Fruit fly (Drosophila melanogaster) whole organism, wandering third instar larva: Measurements from ENCODE around the gene CG34296.

ENCODE experiments used
- Abd-B ChIP-seq: fragments of >200 bp; optimal IDR thresholded peaks from 2 replicates; lab custom pipeline; 2017; ENCODE audit warnings: missing biosample characterization, missing genetic modification characterization
- CG32264 ChIP-seq: fragments of 200-800 bp; sonication (Bioruptor generic); optimal IDR thresholded peaks from 2 replicates; lab custom pipeline; 2016; ENCODE audit warnings: missing biosample characterization, missing genetic modification characterization
- CG9705 ChIP-seq: fragments of 200-800 bp; sonication (Bioruptor generic); optimal IDR thresholded peaks from 2 replicates; lab custom pipeline; 2018; ENCODE audit warnings: missing biosample characterization, mild to moderate bottlenecking, missing genetic modification characterization
- CrebA ChIP-seq: fragments of 200-800 bp; sonication (Bioruptor generic); optimal IDR thresholded peaks from 2 replicates; lab custom pipeline; 2016; ENCODE audit warnings: missing biosample characterization, mild to moderate bottlenecking, missing genetic modification characterization, borderline replicate concordance
- Dfd ChIP-seq: fragments of >200 bp; optimal IDR thresholded peaks from 2 replicates; lab custom pipeline; 2017; ENCODE audit warnings: missing biosample characterization, missing genetic modification characterization
- Dif ChIP-seq: fragments of 200-275, 200-300 bp; sonication (Bioruptor generic); optimal IDR thresholded peaks from 2 replicates; lab custom pipeline; 2018; ENCODE audit warnings: missing biosample characterization, missing genetic modification characterization; ENCODE audit not compliant: partially characterized antibody
- GATAd ChIP-seq: sonication (Bioruptor generic); optimal IDR thresholded peaks from 2 replicates; lab custom pipeline; 2016; ENCODE audit warnings: missing biosample characterization, missing genetic modification characterization
- HLH106 ChIP-seq: fragments of 200-800 bp; optimal IDR thresholded peaks from 3 replicates; lab custom pipeline; 2019; ENCODE audit warnings: missing biosample characterization, mild to moderate bottlenecking, missing genetic modification characterization, moderate library complexity
- Hnf4 ChIP-seq: fragments of 200-800 bp; sonication (Bioruptor generic); optimal IDR thresholded peaks from 2 replicates; lab custom pipeline; 2016; ENCODE audit warnings: missing biosample characterization, mild to moderate bottlenecking, missing genetic modification characterization
- Hr78 ChIP-seq: fragments of >200 bp; optimal IDR thresholded peaks from 2 replicates; lab custom pipeline; 2017; ENCODE audit warnings: missing biosample characterization, missing genetic modification characterization
- Hr83 ChIP-seq: fragments of 200-300 bp; sonication (Bioruptor generic); optimal IDR thresholded peaks from 2 replicates; lab custom pipeline; 2016; ENCODE audit warnings: missing biosample characterization, mild to moderate bottlenecking, missing genetic modification characterization, moderate library complexity; ENCODE audit not compliant: poor library complexity, severe bottlenecking
- Jra ChIP-seq: sonication (Bioruptor generic); optimal IDR thresholded peaks from 2 replicates; lab custom pipeline; 2016; ENCODE audit warnings: missing biosample characterization, missing genetic modification characterization
- Myc ChIP-seq: fragments of >200 bp; optimal IDR thresholded peaks from 2 replicates; lab custom pipeline; 2017
- N ChIP-seq: fragments of >200 bp; optimal IDR thresholded peaks from 2 replicates; lab custom pipeline; 2018; ENCODE audit warnings: missing biosample characterization, missing external identifiers, missing genetic modification characterization
- OdsH ChIP-seq: fragments of 200-800 bp; sonication (Bioruptor generic); optimal IDR thresholded peaks from 2 replicates; lab custom pipeline; 2016; ENCODE audit warnings: missing biosample characterization, mild to moderate bottlenecking, missing genetic modification characterization
- Rel ChIP-seq, 2 experiments: fragments of 200-800 bp; sonication (Bioruptor generic) in 1 of 2; optimal IDR thresholded peaks; 2 replicates in 1 of 2; 3 replicates in 1 of 2; lab custom pipeline; 2016 to 2019; ENCODE audit warnings: mild to moderate bottlenecking in 2 of 2, missing biosample characterization in 2 of 2, missing genetic modification characterization in 2 of 2, moderate library complexity in 1 of 2
- Sp1 ChIP-seq: fragments of 200-800 bp; sonication (Bioruptor generic); optimal IDR thresholded peaks from 3 replicates; lab custom pipeline; 2019; ENCODE audit warnings: missing biosample characterization, mild to moderate bottlenecking, missing genetic modification characterization, moderate library complexity
- Vsx2 ChIP-seq: fragments of 200-300, 225-300 bp; sonication (Bioruptor generic); optimal IDR thresholded peaks from 2 replicates; lab custom pipeline; 2018; ENCODE audit warnings: missing biosample characterization, missing genetic modification characterization; ENCODE audit not compliant: partially characterized antibody
- br ChIP-seq: fragments of 200-800 bp; sonication (Bioruptor generic); optimal IDR thresholded peaks from 2 replicates; lab custom pipeline; 2016; ENCODE audit warnings: missing biosample characterization, missing genetic modification characterization
- brk ChIP-seq: fragments of 200-800 bp; sonication (Bioruptor generic); optimal IDR thresholded peaks from 2 replicates; lab custom pipeline; 2016; ENCODE audit warnings: missing biosample characterization, mild to moderate bottlenecking, missing genetic modification characterization
- dl ChIP-seq, 2 experiments: fragments of 175-275, 200-275 bp in 1 of 2; fragments of 200-275 bp in 1 of 2; sonication (Bioruptor generic); optimal IDR thresholded peaks; lab custom pipeline; 2018; ENCODE audit warnings: mild to moderate bottlenecking in 2 of 2, missing biosample characterization in 2 of 2, missing genetic modification characterization in 2 of 2, moderate library complexity in 2 of 2; ENCODE audit not compliant: partially characterized antibody in 2 of 2, insufficient read depth in 1 of 2
- dmrt93B ChIP-seq: fragments of 200-800 bp; sonication (Bioruptor generic); optimal IDR thresholded peaks from 2 replicates; lab custom pipeline; 2018; ENCODE audit warnings: missing biosample characterization, mild to moderate bottlenecking, missing genetic modification characterization
- dsf ChIP-seq: sonication (Bioruptor generic); optimal IDR thresholded peaks from 2 replicates; lab custom pipeline; 2016; ENCODE audit warnings: missing biosample characterization, missing genetic modification characterization, borderline replicate concordance
- ey ChIP-seq: fragments of 200-800 bp; sonication (Bioruptor generic); optimal IDR thresholded peaks from 2 replicates; lab custom pipeline; 2016; ENCODE audit warnings: missing biosample characterization, missing genetic modification characterization
- foxo ChIP-seq, 2 experiments: fragments of 200-800 bp; sonication (Bioruptor generic); optimal IDR thresholded peaks; 2 replicates in 1 of 2; 3 replicates in 1 of 2; lab custom pipeline; 2016 to 2017; ENCODE audit warnings: missing biosample characterization in 2 of 2, missing genetic modification characterization in 2 of 2
- fru ChIP-seq: fragments of 200-800 bp; sonication (Bioruptor generic); optimal IDR thresholded peaks from 3 replicates; lab custom pipeline; 2016; ENCODE audit warnings: missing biosample characterization, mild to moderate bottlenecking, missing genetic modification characterization
- h ChIP-seq: fragments of 200-800 bp; sonication (Bioruptor generic); optimal IDR thresholded peaks from 3 replicates; lab custom pipeline; 2016; ENCODE audit warnings: missing biosample characterization, mild to moderate bottlenecking, missing genetic modification characterization
- jim ChIP-seq: fragments of 175-275, 200-325 bp; sonication (Bioruptor generic); optimal IDR thresholded peaks from 2 replicates; lab custom pipeline; 2016; ENCODE audit warnings: missing biosample characterization, mild to moderate bottlenecking, missing genetic modification characterization
- lola ChIP-seq: fragments of >200 bp; optimal IDR thresholded peaks from 2 replicates; lab custom pipeline; 2017; ENCODE audit warnings: missing biosample characterization, missing genetic modification characterization
- pan ChIP-seq: fragments of >200 bp; optimal IDR thresholded peaks from 2 replicates; lab custom pipeline; 2017
- psq ChIP-seq: fragments of 200-800 bp; sonication (Bioruptor generic); optimal IDR thresholded peaks from 3 replicates; lab custom pipeline; 2017; ENCODE audit warnings: missing biosample characterization, mild to moderate bottlenecking, missing genetic modification characterization, moderate library complexity
- rgr ChIP-seq: fragments of 200-800 bp; sonication (Bioruptor generic); optimal IDR thresholded peaks from 3 replicates; lab custom pipeline; 2016; ENCODE audit warnings: missing biosample characterization, mild to moderate bottlenecking, missing genetic modification characterization
- sage ChIP-seq: fragments of 200-800 bp; sonication (Bioruptor generic); optimal IDR thresholded peaks from 2 replicates; lab custom pipeline; 2016; ENCODE audit warnings: missing biosample characterization, mild to moderate bottlenecking, missing genetic modification characterization
- sv ChIP-seq: fragments of 200-800 bp; sonication (Bioruptor generic); optimal IDR thresholded peaks from 3 replicates; lab custom pipeline; 2016; ENCODE audit warnings: missing biosample characterization, missing genetic modification characterization
- tai ChIP-seq: sonication (Bioruptor generic); optimal IDR thresholded peaks from 2 replicates; lab custom pipeline; 2016; ENCODE audit warnings: missing biosample characterization, missing genetic modification characterization
- usp ChIP-seq: fragments of >200 bp; optimal IDR thresholded peaks from 2 replicates; lab custom pipeline; 2017; ENCODE audit warnings: missing biosample characterization, missing genetic modification characterization
- woc ChIP-seq: sonication (Bioruptor generic); optimal IDR thresholded peaks from 2 replicates; lab custom pipeline; 2016; ENCODE audit warnings: missing biosample characterization, mild to moderate bottlenecking, missing genetic modification characterization

The CG34296 gene

DNA sequence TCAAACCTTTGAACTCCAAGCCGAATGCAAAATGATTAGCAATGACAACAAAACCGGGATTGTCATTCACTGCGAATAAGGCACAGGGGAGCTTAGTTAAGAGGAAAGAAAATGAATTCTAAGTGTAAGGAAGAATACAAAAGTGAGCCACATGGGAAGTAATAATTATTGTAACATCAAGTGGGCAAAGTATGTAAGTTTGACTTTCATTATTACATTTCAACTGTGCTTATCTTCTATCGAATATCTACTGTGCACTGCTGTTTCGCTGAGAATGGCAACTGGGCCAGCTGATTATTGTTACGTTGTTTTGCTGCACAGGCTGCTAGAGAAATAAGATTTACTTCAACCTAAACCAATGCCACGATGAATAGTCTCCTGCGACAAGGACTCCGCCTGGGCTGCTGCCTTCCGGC lies 14.3 kb downstream of the CG34296 start, which contains the start of the genes CG7601 and CIA30 (continued):
- peak; percentile 99 for TF ChIP-seq dmrt93B
- TF ChIP-seq CG32264 (GFP tag; lab: Kevin White, UChicago) = peak; percentile 98
- TF ChIP-seq pan (lab: Kevin White, UChicago) = no peak
- TF ChIP-seq Sp1 (GFP tag; lab: Kevin White, UChicago) = peak; percentile 98
- TF ChIP-seq Hr83 = peak; percentile 98
- peak; percentile 98 for TF ChIP-seq OdsH (GFP tag; lab: Kevin White, UChicago)
- no peak for TF ChIP-seq brk (GFP tag; lab: Kevin White, UChicago)
- TF ChIP-seq GATAd (GFP tag; lab: Kevin White, UChicago) = peak; percentile 94
- peak; percentile 100 for TF ChIP-seq woc (GFP tag; lab: Kevin White, UChicago)

DNA sequence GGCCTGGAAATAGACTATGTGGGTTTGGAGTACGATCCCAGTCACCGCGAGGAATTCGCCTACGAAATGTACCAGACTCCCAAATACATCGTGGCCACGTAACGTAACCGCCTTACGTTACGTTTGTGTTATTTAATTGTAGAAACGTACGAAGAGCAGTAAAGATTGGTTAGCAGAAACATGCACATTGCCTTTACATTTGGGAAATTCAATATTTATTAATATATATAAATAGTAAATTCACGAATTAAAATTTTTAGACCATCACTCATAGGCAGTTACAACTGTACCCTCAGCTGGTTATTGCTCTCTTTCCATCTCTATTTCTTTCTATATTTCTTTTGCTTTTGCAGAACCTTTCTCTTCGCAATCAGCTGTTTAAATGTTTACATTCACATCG lies 15.6 kb downstream of the CG34296 start, which contains the start of gene Gnpnat:
Gene Gnpnat, plus strand, starts transcription at position 385 of the 400 bp plus-strand sequence.
- peak; percentile 60 for TF ChIP-seq fru
- TF ChIP-seq pan (lab: Kevin White, UChicago) = no peak
- TF ChIP-seq woc (GFP tag; lab: Kevin White, UChicago) = peak; percentile 13
- peak; percentile 46 for TF ChIP-seq HLH106 (tag; lab: Kevin White, UChicago)
- no peak for TF ChIP-seq N (GFP tag; lab: Kevin White, UChicago)
- peak; percentile 5 for TF ChIP-seq sv (GFP tag; lab: Kevin White, UChicago)
- TF ChIP-seq GATAd (GFP tag; lab: Kevin White, UChicago) = no peak
- no peak for TF ChIP-seq lola (GFP tag; lab: Kevin White, UChicago)
- TF ChIP-seq OdsH (GFP tag; lab: Kevin White, UChicago) = peak; percentile 70
- TF ChIP-seq Dif (GFP tag; lab: Kevin White, UChicago) = no peak
- TF ChIP-seq rgr (GFP tag; lab: Kevin White, UChicago) = peak; percentile 58
- TF ChIP-seq brk (GFP tag; lab: Kevin White, UChicago) = no peak
- TF ChIP-seq Hnf4 (GFP tag; lab: Kevin White, UChicago) = peak; percentile 55
- peak; percentile 50 for TF ChIP-seq Sp1 (GFP tag; lab: Kevin White, UChicago)
- TF ChIP-seq br = peak; percentile 11
- TF ChIP-seq psq (GFP tag; lab: Kevin White, UChicago) = peak; percentile 79
- no peak for TF ChIP-seq Vsx2 (GFP tag; lab: Kevin White, UChicago)
- TF ChIP-seq h (GFP tag; lab: Kevin White, UChicago) = peak; percentile 47
- TF ChIP-seq Dfd (GFP tag; lab: Kevin White, UChicago) = no peak
- peak; percentile 5 for TF ChIP-seq Jra (GFP tag; lab: Kevin White, UChicago)
- TF ChIP-seq CG32264 (GFP tag; lab: Kevin White, UChicago) = no peak
- TF ChIP-seq foxo (GFP tag; optimal IDR thresholded peaks at IDR 0.05; lab: Kevin White, UChicago) = peak in 1 of 2 experiments; percentile 69
- TF ChIP-seq ey (GFP tag; lab: Kevin White, UChicago) = peak; percentile 3
- TF ChIP-seq Hr83 = no peak

dm6 chr3R:29740078-29740477 lies 17.7 kb downstream of the CG34296 start:
- TF ChIP-seq sv (GFP tag; lab: Kevin White, UChicago) (no peak), woc (GFP tag; lab: Kevin White, UChicago) (no peak)

- TF ChIP-seq Myc (lab: Kevin White, UChicago) (no peak), HLH106 (tag; lab: Kevin White, UChicago) (peak; percentile 99), tai (GFP tag; lab: Kevin White, UChicago) (no peak), CG9705 (GFP tag; lab: Kevin White, UChicago) (peak; percentile 95), Abd-B (GFP tag; lab: Kevin White, UChicago) (no peak), ey (GFP tag; lab: Kevin White, UChicago) (peak; percentile 94), dl (GFP tag; optimal IDR thresholded peaks at IDR 0.05; lab: Kevin White, UChicago; ENCODE audit: insufficient read depth in 1 of 2, partially characterized antibody in 2 of 2) (no peak), CrebA (GFP tag; lab: Kevin White, UChicago) (no peak), N (GFP tag; lab: Kevin White, UChicago) (no peak), sage (GFP tag; lab: Kevin White, UChicago) (no peak), rgr (GFP tag; lab: Kevin White, UChicago) (peak; percentile 94), psq (GFP tag; lab: Kevin White, UChicago) (peak; percentile 87), sv (GFP tag; lab: Kevin White, UChicago) (peak; percentile 60), Hr78 (GFP tag; lab: Kevin White, UChicago) (no peak), Vsx2 (GFP tag; lab: Kevin White, UChicago) (no peak), pan (lab: Kevin White, UChicago) (no peak), brk (GFP tag; lab: Kevin White, UChicago) (no peak), OdsH (GFP tag; lab: Kevin White, UChicago) (peak; percentile 90), jim (GFP tag; lab: Kevin White, UChicago) (no peak), usp (GFP tag; lab: Kevin White, UChicago) (no peak), CG32264 (GFP tag; lab: Kevin White, UChicago) (peak; percentile 76), Hr83 (peak; percentile 64), Jra (GFP tag; lab: Kevin White, UChicago) (no peak), GATAd (GFP tag; lab: Kevin White, UChicago) (peak; percentile 66), lola (GFP tag; lab: Kevin White, UChicago) (no peak), br (peak; percentile 85), woc (GFP tag; lab: Kevin White, UChicago) (peak; percentile 87), Dfd (GFP tag; lab: Kevin White, UChicago) (no peak), Sp1 (GFP tag; lab: Kevin White, UChicago) (peak; percentile 95), Rel (GFP tag; optimal IDR thresholded peaks at IDR 0.05; lab: Kevin White, UChicago) (no peak), Rel (tag; optimal IDR thresholded peaks at IDR 0.05; lab: Kevin White, UChicago) (peak; percentile 86), dmrt93B (peak; percentile 98), h (GFP tag; lab: Kevin White, UChicago) (peak; percentile 94), Dif (GFP tag; lab: Kevin White, UChicago) (no peak), fru (peak; percentile 91), Hnf4 (GFP tag; lab: Kevin White, UChicago) (no peak), dsf (GFP tag; lab: Kevin White, UChicago) (no peak)
Measured at dm6 chr3R:29745056-29745455, 22.7 kb downstream of the CG34296 start, which contains the start of the genes Wdr24 and IntS11. Wdr24 (minus strand) TSS chr3R:29745092. IntS11 (plus strand) TSS chr3R:29745337.
